Fruit fly (Drosophila melanogaster) whole organism, prepupa: Measurements from ENCODE around the gene CG15382.

ENCODE experiments used
- CG10631 ChIP-seq: fragments of 200-800 bp; sonication (Bioruptor generic); optimal IDR thresholded peaks from 2 replicates; lab custom pipeline; 2016; ENCODE audit warnings: missing biosample characterization, missing genetic modification characterization
- CG10669 ChIP-seq: fragments of 200-800 bp; sonication (Bioruptor generic); optimal IDR thresholded peaks from 3 replicates; lab custom pipeline; 2018; ENCODE audit warnings: missing biosample characterization, mild to moderate bottlenecking, missing genetic modification characterization, moderate library complexity
- CG11294 ChIP-seq: fragments of 200-800 bp; sonication (Bioruptor generic); IDR thresholded peaks from 2 replicates; pipeline ENCODE4 v1.3.6; 2022; ENCODE audit warnings: missing biosample characterization, missing genetic modification characterization
- CG11762 ChIP-seq: fragments of 200-800 bp; sonication (Bioruptor generic); optimal IDR thresholded peaks from 3 replicates; lab custom pipeline; 2016; ENCODE audit warnings: missing biosample characterization, missing genetic modification characterization; ENCODE audit not compliant: insufficient read depth
- CG15336 ChIP-seq: fragments of 200-800 bp; sonication (Bioruptor generic); IDR thresholded peaks from 2 replicates; pipeline ENCODE4 v1.3.6; 2022; ENCODE audit warnings: missing biosample characterization, missing genetic modification characterization
- CG3032 ChIP-seq: fragments of 200-800 bp; optimal IDR thresholded peaks from 2 replicates; lab custom pipeline; 2019; ENCODE audit warnings: missing biosample characterization, mild to moderate bottlenecking, missing genetic modification characterization, moderate library complexity
- CG32006 ChIP-seq: fragments of 200-800 bp; sonication (Bioruptor generic); optimal IDR thresholded peaks from 3 replicates; lab custom pipeline; 2017; ENCODE audit warnings: missing biosample characterization, mild to moderate bottlenecking, missing genetic modification characterization
- CG34406 ChIP-seq: fragments of 200-800 bp; sonication (Bioruptor generic); optimal IDR thresholded peaks from 3 replicates; lab custom pipeline; 2016; ENCODE audit warnings: missing biosample characterization, missing genetic modification characterization
- CG3919 ChIP-seq: fragments of 200-800 bp; sonication (Bioruptor generic); optimal IDR thresholded peaks from 3 replicates; lab custom pipeline; 2016; ENCODE audit warnings: missing biosample characterization, missing genetic modification characterization
- CG6163 ChIP-seq: fragments of 200-800 bp; sonication (Bioruptor generic); IDR thresholded peaks from 3 replicates; pipeline ENCODE4 v1.3.6; 2022; ENCODE audit warnings: missing biosample characterization, missing genetic modification characterization
- CG6276 ChIP-seq: fragments of 200-800 bp; sonication (Bioruptor generic); optimal IDR thresholded peaks from 2 replicates; lab custom pipeline; 2017; ENCODE audit warnings: missing biosample characterization, mild to moderate bottlenecking, missing genetic modification characterization
- CG6808 ChIP-seq: fragments of 200-800 bp; sonication (Bioruptor generic); optimal IDR thresholded peaks from 3 replicates; lab custom pipeline; 2017; ENCODE audit warnings: missing biosample characterization, missing genetic modification characterization, mild to moderate bottlenecking, moderate library complexity, missing genetic modification reagents
- CG6854 ChIP-seq: fragments of 200-800 bp; sonication (Bioruptor generic); optimal IDR thresholded peaks from 2 replicates; lab custom pipeline; 2017; ENCODE audit warnings: missing biosample characterization, mild to moderate bottlenecking, missing genetic modification characterization
- CG8119 ChIP-seq: fragments of 200-800 bp; sonication (Bioruptor generic); IDR thresholded peaks from 3 replicates; pipeline ENCODE4 v1.3.6; 2022; ENCODE audit warnings: missing biosample characterization, missing genetic modification characterization
- CG8632 ChIP-seq: fragments of 200-800 bp; sonication (Bioruptor generic); optimal IDR thresholded peaks from 3 replicates; lab custom pipeline; 2016; ENCODE audit warnings: missing biosample characterization, missing genetic modification characterization
- CG9139 ChIP-seq: fragments of 200-800 bp; sonication (Bioruptor generic); optimal IDR thresholded peaks from 3 replicates; lab custom pipeline; 2017; ENCODE audit warnings: missing biosample characterization, mild to moderate bottlenecking, missing genetic modification characterization
- Eip75B ChIP-seq: fragments of 200-800 bp; sonication (Bioruptor generic); optimal IDR thresholded peaks from 3 replicates; lab custom pipeline; 2016; ENCODE audit warnings: missing biosample characterization, missing genetic modification characterization
- Eip78C ChIP-seq: fragments of 200-800 bp; sonication (Bioruptor generic); peaks from one replicate; lab custom pipeline; 2016; ENCODE audit warnings: missing biosample characterization, missing genetic modification characterization
- Eip93F ChIP-seq: fragments of 200-800 bp; sonication (Bioruptor generic); optimal IDR thresholded peaks from 2 replicates; lab custom pipeline; 2016; ENCODE audit warnings: missing biosample characterization, mild to moderate bottlenecking, missing genetic modification characterization
- Ets21C ChIP-seq: fragments of 200-800 bp; sonication (Bioruptor generic); optimal IDR thresholded peaks from 3 replicates; lab custom pipeline; 2016; ENCODE audit warnings: missing biosample characterization, missing genetic modification characterization
- Gug ChIP-seq: fragments of 200-800 bp; sonication (Bioruptor generic); IDR thresholded peaks from 2 replicates; pipeline ENCODE4 v1.3.6; 2022; ENCODE audit warnings: missing biosample characterization, missing genetic modification characterization
- Hr39 ChIP-seq: fragments of 200-800 bp; sonication (Bioruptor generic); optimal IDR thresholded peaks from 2 replicates; lab custom pipeline; 2016; ENCODE audit warnings: missing biosample characterization, missing genetic modification characterization
- Hr4 ChIP-seq: fragments of 200-800 bp; sonication (Bioruptor generic); optimal IDR thresholded peaks from 3 replicates; lab custom pipeline; 2016; ENCODE audit warnings: missing biosample characterization, missing genetic modification characterization
- Lpt ChIP-seq: fragments of 200-800 bp; sonication (Bioruptor generic); optimal IDR thresholded peaks from 3 replicates; lab custom pipeline; 2016; ENCODE audit warnings: missing biosample characterization, missing genetic modification characterization
- Met ChIP-seq: fragments of 200-800 bp; sonication (Bioruptor generic); optimal IDR thresholded peaks from 3 replicates; lab custom pipeline; 2016; ENCODE audit warnings: missing biosample characterization, missing genetic modification characterization
- OdsH ChIP-seq: fragments of 200-800 bp; sonication (Bioruptor generic); optimal IDR thresholded peaks from 3 replicates; lab custom pipeline; 2016; ENCODE audit warnings: missing biosample characterization, missing genetic modification characterization
- Sox102F ChIP-seq: fragments of 200-800 bp; sonication (Bioruptor generic); optimal IDR thresholded peaks from 2 replicates; lab custom pipeline; 2016; ENCODE audit warnings: missing biosample characterization, mild to moderate bottlenecking, missing genetic modification characterization
- Sox14 ChIP-seq: fragments of 200-800 bp; sonication (Bioruptor generic); optimal IDR thresholded peaks from 3 replicates; lab custom pipeline; 2016; ENCODE audit warnings: missing biosample characterization, missing genetic modification characterization
- acj6 ChIP-seq: fragments of 200-800 bp; sonication (Bioruptor generic); optimal IDR thresholded peaks from 3 replicates; lab custom pipeline; 2016; ENCODE audit warnings: missing biosample characterization, missing genetic modification characterization
- dac ChIP-seq: fragments of 200-800 bp; sonication (Bioruptor generic); optimal IDR thresholded peaks from 2 replicates; lab custom pipeline; 2017; ENCODE audit warnings: missing biosample characterization, mild to moderate bottlenecking, missing genetic modification characterization
- dsx ChIP-seq: fragments of 200-800 bp; optimal IDR thresholded peaks from 3 replicates; lab custom pipeline; 2019; ENCODE audit warnings: missing biosample characterization, mild to moderate bottlenecking, missing genetic modification characterization, moderate library complexity; ENCODE audit not compliant: poor library complexity, severe bottlenecking
- eg ChIP-seq: fragments of 200-800 bp; sonication (Bioruptor generic); IDR thresholded peaks from 3 replicates; pipeline ENCODE4 v1.3.6; 2022; ENCODE audit warnings: missing biosample characterization, missing genetic modification characterization
- esn ChIP-seq: fragments of 200-800 bp; sonication (Bioruptor generic); optimal IDR thresholded peaks from 2 replicates; lab custom pipeline; 2016; ENCODE audit warnings: missing biosample characterization, mild to moderate bottlenecking, missing genetic modification characterization, moderate library complexity
- fd59A ChIP-seq: fragments of 200-800 bp; sonication (Bioruptor generic); optimal IDR thresholded peaks from 2 replicates; lab custom pipeline; 2017; ENCODE audit warnings: missing biosample characterization, mild to moderate bottlenecking, missing genetic modification characterization, missing genetic modification reagents
- fd85E ChIP-seq: fragments of 200-800 bp; sonication (Bioruptor generic); optimal IDR thresholded peaks from 3 replicates; lab custom pipeline; 2016; ENCODE audit warnings: missing biosample characterization, missing genetic modification characterization
- fkh ChIP-seq: fragments of 200-800 bp; sonication (Bioruptor generic); optimal IDR thresholded peaks from 3 replicates; lab custom pipeline; 2017; ENCODE audit warnings: missing biosample characterization, mild to moderate bottlenecking, missing genetic modification characterization, moderate library complexity
- lz ChIP-seq: fragments of 200-800 bp; sonication (Bioruptor generic); optimal IDR thresholded peaks from 3 replicates; lab custom pipeline; 2016; ENCODE audit warnings: missing biosample characterization, missing genetic modification characterization
- pdm3 ChIP-seq: fragments of 200-800 bp; sonication (Bioruptor generic); optimal IDR thresholded peaks from 3 replicates; lab custom pipeline; 2016; ENCODE audit warnings: missing biosample characterization, missing genetic modification characterization
- ss ChIP-seq, 2 experiments: fragments of 200-800 bp; sonication (Bioruptor generic); optimal IDR thresholded peaks; 2 replicates in 1 of 2; 3 replicates in 1 of 2; lab custom pipeline; 2017 to 2018; ENCODE audit warnings: mild to moderate bottlenecking in 2 of 2, missing biosample characterization in 2 of 2, missing genetic modification characterization in 2 of 2, moderate library complexity in 1 of 2
- svp ChIP-seq: fragments of 200-800 bp; sonication (Bioruptor generic); peaks from one replicate; lab custom pipeline; 2016; ENCODE audit warnings: missing biosample characterization, missing genetic modification characterization
- vri ChIP-seq: fragments of 200-800 bp; sonication (Bioruptor generic); optimal IDR thresholded peaks from 3 replicates; lab custom pipeline; 2016; ENCODE audit warnings: missing biosample characterization, mild to moderate bottlenecking, missing genetic modification characterization

The CG15382 gene

dm6 chr2L:2198613-2199432 lies 43.3 kb downstream of the CG15382 start (continued):
- TF ChIP-seq CG6276 (GFP tag; lab: Kevin White, UChicago) = peak; percentile 96
- TF ChIP-seq Sox14 (GFP tag; lab: Kevin White, UChicago) = peak; percentile 99
- TF ChIP-seq CG11762 = peak; percentile 98
- TF ChIP-seq Gug (GFP tag; lab: Robert Waterston, UW) = no peak
- TF ChIP-seq ss (GFP tag; optimal IDR thresholded peaks at IDR 0.05; lab: Kevin White, UChicago) = peak; percentile 92 to 93
- TF ChIP-seq eg (GFP tag; lab: Robert Waterston, UW) = no peak
- peak; percentile 97 for TF ChIP-seq Lpt (GFP tag; lab: Kevin White, UChicago)
- TF ChIP-seq Sox102F (GFP tag; lab: Kevin White, UChicago) = peak; percentile 99
- TF ChIP-seq pdm3 (GFP tag; lab: Kevin White, UChicago) = peak; percentile 99
- TF ChIP-seq CG3919 (GFP tag; lab: Kevin White, UChicago) = peak; percentile 99
- peak; percentile 94 for TF ChIP-seq CG6808 (GFP tag; lab: Kevin White, UChicago)
- TF ChIP-seq esn (GFP tag; lab: Kevin White, UChicago) = peak; percentile 99
- TF ChIP-seq lz (GFP tag; lab: Kevin White, UChicago) = peak; percentile 99
- peak; percentile 99 for TF ChIP-seq CG10631
- no peak for TF ChIP-seq CG6163 (GFP tag; lab: Robert Waterston, UW)
- TF ChIP-seq fd85E (GFP tag; lab: Kevin White, UChicago) = peak; percentile 92
- no peak for TF ChIP-seq Eip93F (GFP tag; lab: Kevin White, UChicago)
- peak; percentile 94 for TF ChIP-seq CG10669 (GFP tag; lab: Kevin White, UChicago)
- no peak for TF ChIP-seq CG11294 (GFP tag; lab: Robert Waterston, UW)
- peak; percentile 98 for TF ChIP-seq OdsH (GFP tag; lab: Kevin White, UChicago)
- peak; percentile 95 for TF ChIP-seq fd59A (GFP tag; lab: Kevin White, UChicago)
- peak; percentile 98 for TF ChIP-seq CG34406 (GFP tag; lab: Kevin White, UChicago)

DNA sequence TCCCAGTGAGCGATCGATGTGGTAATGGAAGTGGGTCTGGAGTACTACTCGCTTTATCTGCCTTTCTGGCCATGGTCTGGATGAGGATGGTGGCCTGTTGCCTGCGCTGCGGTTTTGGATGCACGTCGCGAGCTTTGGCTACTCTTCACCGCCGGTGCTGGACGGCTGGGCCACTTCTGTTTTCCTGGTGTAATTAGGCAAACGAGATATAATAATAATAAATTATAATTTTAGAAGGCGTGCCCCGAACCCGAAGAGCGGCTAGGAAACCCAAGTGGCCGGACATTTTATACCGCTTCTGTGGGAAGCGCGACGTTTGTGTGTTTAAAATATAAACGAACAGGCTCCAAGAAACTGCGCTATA lies 43.9 kb downstream of the CG15382 start:
- no peak for TF ChIP-seq CG6854 (GFP tag; lab: Kevin White, UChicago)
- TF ChIP-seq CG11294 (GFP tag; lab: Robert Waterston, UW) = no peak
- TF ChIP-seq fd59A (GFP tag; lab: Kevin White, UChicago) = no peak

- TF ChIP-seq dac (no peak), CG6163 (GFP tag; lab: Robert Waterston, UW) (no peak), CG8632 (no peak), Ets21C (GFP tag; lab: Kevin White, UChicago) (no peak), Lpt (GFP tag; lab: Kevin White, UChicago) (peak; percentile 86), fd85E (GFP tag; lab: Kevin White, UChicago) (no peak), CG15336 (GFP tag; lab: Robert Waterston, UW) (no peak), CG32006 (GFP tag; lab: Kevin White, UChicago) (no peak), svp (GFP tag; lab: Kevin White, UChicago) (peak; percentile 93), dsx (GFP tag; lab: Kevin White, UChicago) (peak; percentile 22), ss (GFP tag; optimal IDR thresholded peaks at IDR 0.05; lab: Kevin White, UChicago) (peak in 1 of 2 experiments; percentile 31), CG6276 (GFP tag; lab: Kevin White, UChicago) (no peak), fd59A (GFP tag; lab: Kevin White, UChicago) (no peak), Met (peak; percentile 78), Hr39 (no peak), CG3032 (tag; lab: Kevin White, UChicago) (no peak), Eip78C (GFP tag; lab: Kevin White, UChicago) (peak; percentile 75), Gug (GFP tag; lab: Robert Waterston, UW) (no peak), CG9139 (GFP tag; lab: Kevin White, UChicago) (no peak), Sox102F (GFP tag; lab: Kevin White, UChicago) (peak; percentile 9), fkh (peak; percentile 22), CG8119 (no peak), acj6 (GFP tag; lab: Kevin White, UChicago) (no peak), CG3919 (GFP tag; lab: Kevin White, UChicago) (peak; percentile 34), OdsH (GFP tag; lab: Kevin White, UChicago) (no peak), CG10669 (GFP tag; lab: Kevin White, UChicago) (no peak), Hr4 (no peak), vri (peak; percentile 99), CG6854 (GFP tag; lab: Kevin White, UChicago) (peak; percentile 29), Eip75B (GFP tag; lab: Kevin White, UChicago) (peak; percentile 51), CG6808 (GFP tag; lab: Kevin White, UChicago) (no peak)
These were observed 44.8 kb downstream of the CG15382 start for dm6 chr2L:2200136-2201036.
